Fruit fly (Drosophila melanogaster) whole organism, prepupa: ENCODE results near the gene CG9098.
A peak's percentile ranks its signal among the peaks of the same experiment; 100 is the strongest.

ENCODE experiments used
- CG11294 ChIP-seq: fragments of 200-800 bp; sonication (Bioruptor generic); IDR thresholded peaks from 2 replicates; pipeline ENCODE4 v1.3.6; 2022; ENCODE audit warnings: missing biosample characterization, missing genetic modification characterization
- CG11902 ChIP-seq: fragments of 200-800 bp; sonication (Bioruptor generic); optimal IDR thresholded peaks from 3 replicates; lab custom pipeline; 2016; ENCODE audit warnings: missing biosample characterization, missing genetic modification characterization
- CG15336 ChIP-seq: fragments of 200-800 bp; sonication (Bioruptor generic); IDR thresholded peaks from 2 replicates; pipeline ENCODE4 v1.3.6; 2022; ENCODE audit warnings: missing biosample characterization, missing genetic modification characterization
- CG16779 ChIP-seq: fragments of 200-800 bp; sonication (Bioruptor generic); optimal IDR thresholded peaks from 3 replicates; lab custom pipeline; 2017; ENCODE audit warnings: missing biosample characterization, mild to moderate bottlenecking, missing genetic modification characterization
- CG3032 ChIP-seq: fragments of 200-800 bp; optimal IDR thresholded peaks from 2 replicates; lab custom pipeline; 2019; ENCODE audit warnings: missing biosample characterization, mild to moderate bottlenecking, missing genetic modification characterization, moderate library complexity
- CG31627 ChIP-seq: fragments of 200-800 bp; sonication (Bioruptor generic); optimal IDR thresholded peaks from 3 replicates; lab custom pipeline; 2016; ENCODE audit warnings: missing biosample characterization, missing genetic modification characterization
- CG32006 ChIP-seq: fragments of 200-800 bp; sonication (Bioruptor generic); optimal IDR thresholded peaks from 3 replicates; lab custom pipeline; 2017; ENCODE audit warnings: missing biosample characterization, mild to moderate bottlenecking, missing genetic modification characterization
- CG4318 ChIP-seq: fragments of 200-800 bp; sonication (Bioruptor generic); optimal IDR thresholded peaks from 3 replicates; lab custom pipeline; 2017; ENCODE audit warnings: missing biosample characterization, mild to moderate bottlenecking, missing genetic modification characterization
- CG6276 ChIP-seq: fragments of 200-800 bp; sonication (Bioruptor generic); optimal IDR thresholded peaks from 2 replicates; lab custom pipeline; 2017; ENCODE audit warnings: missing biosample characterization, mild to moderate bottlenecking, missing genetic modification characterization
- CG6792 ChIP-seq: fragments of 200-800 bp; sonication (Bioruptor generic); optimal IDR thresholded peaks from 3 replicates; lab custom pipeline; 2016; ENCODE audit warnings: missing biosample characterization, missing genetic modification characterization
- CG6808 ChIP-seq: fragments of 200-800 bp; sonication (Bioruptor generic); optimal IDR thresholded peaks from 3 replicates; lab custom pipeline; 2017; ENCODE audit warnings: missing biosample characterization, missing genetic modification characterization, mild to moderate bottlenecking, moderate library complexity, missing genetic modification reagents
- CG6854 ChIP-seq: fragments of 200-800 bp; sonication (Bioruptor generic); optimal IDR thresholded peaks from 2 replicates; lab custom pipeline; 2017; ENCODE audit warnings: missing biosample characterization, mild to moderate bottlenecking, missing genetic modification characterization
- CG8319 ChIP-seq: fragments of 200-800 bp; sonication (Bioruptor generic); optimal IDR thresholded peaks from 3 replicates; lab custom pipeline; 2016; ENCODE audit warnings: missing biosample characterization, missing genetic modification characterization
- Eip75B ChIP-seq: fragments of 200-800 bp; sonication (Bioruptor generic); optimal IDR thresholded peaks from 3 replicates; lab custom pipeline; 2016; ENCODE audit warnings: missing biosample characterization, missing genetic modification characterization
- Eip78C ChIP-seq: fragments of 200-800 bp; sonication (Bioruptor generic); peaks from one replicate; lab custom pipeline; 2016; ENCODE audit warnings: missing biosample characterization, missing genetic modification characterization
- Eip93F ChIP-seq: fragments of 200-800 bp; sonication (Bioruptor generic); optimal IDR thresholded peaks from 2 replicates; lab custom pipeline; 2016; ENCODE audit warnings: missing biosample characterization, mild to moderate bottlenecking, missing genetic modification characterization
- Hr38 ChIP-seq: sonication (Bioruptor generic); optimal IDR thresholded peaks from 2 replicates; lab custom pipeline; 2016; ENCODE audit warnings: missing biosample characterization, missing genetic modification characterization
- Met ChIP-seq: fragments of 200-800 bp; sonication (Bioruptor generic); optimal IDR thresholded peaks from 3 replicates; lab custom pipeline; 2016; ENCODE audit warnings: missing biosample characterization, missing genetic modification characterization
- Smox ChIP-seq: fragments of 200-800 bp; sonication (Bioruptor generic); optimal IDR thresholded peaks from 3 replicates; lab custom pipeline; 2016; ENCODE audit warnings: missing biosample characterization, missing genetic modification characterization
- Sox102F ChIP-seq: fragments of 200-800 bp; sonication (Bioruptor generic); optimal IDR thresholded peaks from 2 replicates; lab custom pipeline; 2016; ENCODE audit warnings: missing biosample characterization, mild to moderate bottlenecking, missing genetic modification characterization
- Sox15 ChIP-seq: fragments of 200-800 bp; sonication (Bioruptor generic); optimal IDR thresholded peaks from 3 replicates; lab custom pipeline; 2016; ENCODE audit warnings: missing biosample characterization, missing genetic modification characterization
- achi ChIP-seq: fragments of 200-800 bp; sonication (Bioruptor generic); optimal IDR thresholded peaks from 3 replicates; lab custom pipeline; 2016; ENCODE audit warnings: missing biosample characterization, missing genetic modification characterization
- acj6 ChIP-seq: fragments of 200-800 bp; sonication (Bioruptor generic); optimal IDR thresholded peaks from 3 replicates; lab custom pipeline; 2016; ENCODE audit warnings: missing biosample characterization, missing genetic modification characterization
- cyc ChIP-seq: fragments of 200-800 bp; sonication (Bioruptor generic); optimal IDR thresholded peaks from 3 replicates; lab custom pipeline; 2016; ENCODE audit warnings: missing biosample characterization, missing genetic modification characterization
- dsx ChIP-seq: fragments of 200-800 bp; optimal IDR thresholded peaks from 3 replicates; lab custom pipeline; 2019; ENCODE audit warnings: missing biosample characterization, mild to moderate bottlenecking, missing genetic modification characterization, moderate library complexity; ENCODE audit not compliant: poor library complexity, severe bottlenecking
- esn ChIP-seq: fragments of 200-800 bp; sonication (Bioruptor generic); optimal IDR thresholded peaks from 2 replicates; lab custom pipeline; 2016; ENCODE audit warnings: missing biosample characterization, mild to moderate bottlenecking, missing genetic modification characterization, moderate library complexity
- fd59A ChIP-seq: fragments of 200-800 bp; sonication (Bioruptor generic); optimal IDR thresholded peaks from 2 replicates; lab custom pipeline; 2017; ENCODE audit warnings: missing biosample characterization, mild to moderate bottlenecking, missing genetic modification characterization, missing genetic modification reagents
- fd85E ChIP-seq: fragments of 200-800 bp; sonication (Bioruptor generic); optimal IDR thresholded peaks from 3 replicates; lab custom pipeline; 2016; ENCODE audit warnings: missing biosample characterization, missing genetic modification characterization
- fkh ChIP-seq: fragments of 200-800 bp; sonication (Bioruptor generic); optimal IDR thresholded peaks from 3 replicates; lab custom pipeline; 2017; ENCODE audit warnings: missing biosample characterization, mild to moderate bottlenecking, missing genetic modification characterization, moderate library complexity
- lz ChIP-seq: fragments of 200-800 bp; sonication (Bioruptor generic); optimal IDR thresholded peaks from 3 replicates; lab custom pipeline; 2016; ENCODE audit warnings: missing biosample characterization, missing genetic modification characterization
- net ChIP-seq: fragments of 200-800 bp; sonication (Bioruptor generic); optimal IDR thresholded peaks from 3 replicates; lab custom pipeline; 2016; ENCODE audit warnings: missing biosample characterization, missing genetic modification characterization
- salr ChIP-seq, 2 experiments: fragments of 200-800 bp; sonication (Bioruptor generic); optimal IDR thresholded peaks; 3 replicates each; lab custom pipeline; 2016 to 2018; ENCODE audit warnings: missing biosample characterization in 2 of 2, missing genetic modification characterization in 2 of 2, mild to moderate bottlenecking in 1 of 2
- ss ChIP-seq, 2 experiments: fragments of 200-800 bp; sonication (Bioruptor generic); optimal IDR thresholded peaks; 2 replicates in 1 of 2; 3 replicates in 1 of 2; lab custom pipeline; 2017 to 2018; ENCODE audit warnings: mild to moderate bottlenecking in 2 of 2, missing biosample characterization in 2 of 2, missing genetic modification characterization in 2 of 2, moderate library complexity in 1 of 2
- svp ChIP-seq: fragments of 200-800 bp; sonication (Bioruptor generic); peaks from one replicate; lab custom pipeline; 2016; ENCODE audit warnings: missing biosample characterization, missing genetic modification characterization
- topi ChIP-seq: fragments of 200-800 bp; sonication (Bioruptor generic); optimal IDR thresholded peaks from 3 replicates; lab custom pipeline; 2016; ENCODE audit warnings: missing biosample characterization, missing genetic modification characterization

The CG9098 gene

DNA sequence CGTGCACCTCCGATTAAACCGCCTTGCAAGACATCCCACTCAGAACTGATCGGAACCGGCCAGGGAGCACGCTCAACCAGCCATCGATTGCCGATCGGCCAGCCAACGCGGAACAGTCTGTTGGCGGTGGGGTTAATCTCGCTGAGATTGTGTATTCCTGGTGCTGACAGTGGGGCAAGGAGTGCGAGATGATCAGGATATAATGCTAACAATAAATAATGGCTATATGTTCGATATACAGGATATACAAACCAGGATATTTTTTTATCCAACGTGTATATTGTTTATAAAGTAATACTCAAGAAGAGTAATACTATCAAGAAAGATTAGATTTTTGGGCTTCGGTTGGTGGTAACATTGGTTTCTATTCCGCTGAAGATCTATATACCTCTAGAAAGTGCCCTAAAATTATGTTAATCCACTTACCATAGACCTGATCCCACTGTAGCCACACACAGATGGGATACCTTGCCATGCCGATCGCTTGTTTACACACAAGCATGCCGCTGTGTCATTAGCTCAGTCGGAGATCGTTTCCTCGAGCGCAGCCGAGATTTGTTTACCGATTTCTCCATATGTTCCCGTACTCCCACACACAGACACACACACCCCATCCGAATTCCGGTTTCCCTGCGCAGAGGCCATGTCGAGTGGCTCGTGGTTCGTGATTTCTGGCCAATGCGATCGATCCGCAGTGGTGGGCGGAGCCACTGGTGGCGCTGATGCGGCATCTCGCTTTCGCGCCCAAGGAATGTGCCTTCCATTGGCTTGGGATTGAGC lies 7.4 kb upstream of the CG9098 start, which contains the start of gene H2.0 (continued):
- peak; percentile 68 for TF ChIP-seq acj6 (GFP tag; lab: Kevin White, UChicago)
- TF ChIP-seq Met: peak; percentile 68
- peak; percentile 55 for TF ChIP-seq Sox102F
- TF ChIP-seq CG4318: peak; percentile 43
- TF ChIP-seq Sox15 (GFP tag; lab: Kevin White, UChicago): peak; percentile 26
- TF ChIP-seq ss (GFP tag; optimal IDR thresholded peaks at IDR 0.05; lab: Kevin White, UChicago): peak; percentile 31 to 72
- TF ChIP-seq CG16779: no peak
- no peak for TF ChIP-seq fd85E (GFP tag; lab: Kevin White, UChicago)
- peak; percentile 64 for TF ChIP-seq fd59A
- no peak for TF ChIP-seq Hr38 (GFP tag; lab: Kevin White, UChicago)
- no peak for TF ChIP-seq CG6854 (GFP tag; lab: Kevin White, UChicago)
- peak; percentile 91 for TF ChIP-seq svp (GFP tag; lab: Kevin White, UChicago)
- TF ChIP-seq CG3032 (tag; lab: Kevin White, UChicago): no peak
- peak; percentile 64 for TF ChIP-seq cyc (GFP tag; lab: Kevin White, UChicago)
- TF ChIP-seq CG11294 (GFP tag; lab: Robert Waterston, UW): no peak
- peak; percentile 73 for TF ChIP-seq achi (GFP tag; lab: Kevin White, UChicago)
- TF ChIP-seq CG31627 (GFP tag; lab: Kevin White, UChicago): peak; percentile 59
- TF ChIP-seq topi: peak; percentile 78
- peak; percentile 28 for TF ChIP-seq CG8319 (GFP tag; lab: Kevin White, UChicago)
- TF ChIP-seq CG6792 (GFP tag; lab: Kevin White, UChicago): peak; percentile 70
- peak; percentile 59 for TF ChIP-seq CG6276 (GFP tag; lab: Kevin White, UChicago)
- TF ChIP-seq salr (GFP tag; optimal IDR thresholded peaks at IDR 0.05; lab: Kevin White, UChicago): peak in 1 of 2 experiments; percentile 64
- TF ChIP-seq Eip75B: peak; percentile 51
- peak; percentile 58 for TF ChIP-seq net (GFP tag; lab: Kevin White, UChicago)
- peak; percentile 50 for TF ChIP-seq CG11902 (GFP tag; lab: Kevin White, UChicago)
- TF ChIP-seq esn (GFP tag; lab: Kevin White, UChicago): peak; percentile 79
- TF ChIP-seq Smox (GFP tag; lab: Kevin White, UChicago): peak; percentile 69
- peak; percentile 76 for TF ChIP-seq fkh
- TF ChIP-seq, all 60 proteins: peak for 51

DNA sequence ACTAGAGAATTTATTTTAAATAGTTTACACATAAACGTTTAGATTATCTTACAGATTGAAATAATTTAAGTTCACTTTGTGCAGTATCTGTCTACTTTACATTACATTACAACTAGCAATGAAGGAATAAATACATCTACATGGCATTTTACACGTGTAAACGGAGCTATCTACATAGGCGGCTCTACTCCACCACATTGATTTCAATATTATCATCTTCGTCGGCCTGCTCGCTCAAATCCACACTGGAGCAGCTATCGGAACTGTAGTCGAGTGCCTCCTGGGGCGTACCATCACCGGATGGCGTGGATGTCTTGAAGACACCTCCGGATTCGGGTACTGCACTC lies 906 bp upstream of the CG9098 start:
- TF ChIP-seq CG32006 (GFP tag; lab: Kevin White, UChicago): no peak
- no peak for TF ChIP-seq Smox (GFP tag; lab: Kevin White, UChicago)
- TF ChIP-seq lz: no peak
- no peak for TF ChIP-seq acj6 (GFP tag; lab: Kevin White, UChicago)
- no peak for TF ChIP-seq dsx (GFP tag; lab: Kevin White, UChicago)

DNA sequence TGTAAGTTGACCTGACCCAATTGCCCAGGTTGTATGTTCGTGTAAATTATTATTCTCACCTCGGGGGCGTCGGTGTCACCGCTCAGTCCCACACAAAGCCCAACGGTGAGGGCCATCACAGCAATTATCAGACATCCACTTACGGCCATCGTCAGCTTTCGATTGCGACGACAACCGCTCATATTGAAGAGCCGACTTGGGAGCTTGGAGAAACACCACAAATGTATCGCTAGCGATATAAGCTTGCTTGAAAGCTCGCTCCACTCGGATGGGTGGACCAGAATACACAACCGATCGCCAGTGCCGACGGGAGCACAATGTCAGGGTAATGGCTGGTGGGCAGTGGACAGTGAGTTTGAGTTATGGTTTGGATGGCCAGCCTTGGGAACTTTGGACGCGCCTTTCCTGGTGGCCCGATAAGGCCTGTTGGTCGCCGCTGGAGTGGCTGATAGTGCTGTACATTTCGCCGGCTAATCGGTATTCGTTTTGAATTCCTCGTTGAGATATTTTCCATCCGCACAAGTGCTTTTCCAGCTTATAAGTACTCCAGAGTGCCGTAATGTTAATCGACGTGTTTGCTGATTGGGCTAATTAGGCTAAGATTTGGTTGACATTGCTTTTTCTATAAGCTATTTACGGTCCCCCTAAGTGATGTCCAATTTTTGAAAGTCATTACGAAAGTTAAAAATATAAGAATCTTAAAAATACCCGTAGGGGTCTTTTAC lies 5.5 kb downstream of the CG9098 start, which contains the start of gene Gal:
Gal (minus strand) TSS at position 320 of the 725 bp plus-strand sequence.
- TF ChIP-seq svp (GFP tag; lab: Kevin White, UChicago) (peak; percentile 73), CG6808 (GFP tag; lab: Kevin White, UChicago) (no peak), CG15336 (0 out of 2 replicates have a peak, but pooled peaks have one; percentile 29)
- TF ChIP-seq, all 60 proteins: peak for 2

DNA sequence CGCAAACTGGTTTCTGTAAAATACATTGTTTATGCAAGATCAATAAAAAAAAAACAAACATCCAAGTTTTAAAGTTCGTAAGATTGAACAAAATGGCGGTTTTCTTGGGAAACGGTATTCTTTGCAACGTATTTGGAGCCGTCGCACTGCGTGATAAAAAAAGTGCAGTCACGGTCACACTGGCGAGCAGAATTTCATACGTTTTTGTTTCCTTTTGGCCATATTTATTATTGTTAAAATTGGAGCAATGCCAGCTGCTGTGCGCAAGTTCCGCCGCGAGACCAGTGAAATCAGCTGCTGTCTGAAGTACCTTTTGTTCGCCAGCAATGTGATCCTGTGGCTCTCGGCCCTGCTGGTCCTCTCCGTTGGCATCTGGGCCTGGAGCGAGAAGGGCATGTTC lies 12.1 kb downstream of the CG9098 start, which contains the start of gene Tsp26A:
Tsp26A (plus strand) TSS at position 164 of the 400 bp plus-strand sequence.
- TF ChIP-seq Eip78C (GFP tag; lab: Kevin White, UChicago) (peak; percentile 41), esn (GFP tag; lab: Kevin White, UChicago) (peak; percentile 9), Eip93F (GFP tag; lab: Kevin White, UChicago) (no peak)
- TF ChIP-seq, all 60 proteins: peak for 2
